Worm (Caenorhabditis elegans): ENCODE results near the gene M04B2.2.

The M04B2.2 gene

DNA sequence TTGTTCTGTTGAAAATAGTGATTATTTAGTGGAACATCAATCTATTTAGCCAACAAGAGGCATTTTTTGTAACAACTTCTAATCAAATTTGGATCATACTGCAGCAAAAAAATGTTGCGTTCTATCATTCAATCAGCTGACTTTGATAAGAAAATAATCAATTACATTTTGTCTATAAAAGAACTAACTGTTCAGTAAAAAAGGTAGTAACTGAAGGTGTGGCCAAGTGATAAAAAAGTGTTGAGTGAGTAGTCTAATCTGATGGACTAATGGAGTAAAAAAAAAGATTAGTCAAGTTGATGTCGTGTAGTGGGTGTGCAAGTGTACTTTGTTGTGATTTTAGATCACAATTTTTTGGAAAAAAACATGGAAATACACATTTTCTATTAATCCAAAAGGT is 35.5 kb upstream of the M04B2.2 start:
- TF ChIP-seq ref-1 (GFP tag; conservative IDR thresholded peaks at IDR 0.05), result no peak
- no peak for TF ChIP-seq ztf-29 (GFP tag; IDR thresholded peaks at IDR 0.05)
- no peak for TF ChIP-seq T22C8.4 (GFP tag; IDR thresholded peaks at IDR 0.05)
- TF ChIP-seq med-1 (GFP tag; optimal IDR thresholded peaks at IDR 0.05; ENCODE audit: insufficient read depth), result no peak
- TF ChIP-seq ztf-23 (GFP tag; IDR thresholded peaks at IDR 0.05), result no peak
- no peak for TF ChIP-seq cog-1 (tag; optimal IDR thresholded peaks at IDR 0.05)
- TF ChIP-seq flt-1 (GFP tag; IDR thresholded peaks at IDR 0.05), result no peak
- no peak for TF ChIP-seq klf-2 (GFP tag; conservative IDR thresholded peaks at IDR 0.05)
- no peak for TF ChIP-seq tab-1 (GFP tag; IDR thresholded peaks at IDR 0.05)

DNA sequence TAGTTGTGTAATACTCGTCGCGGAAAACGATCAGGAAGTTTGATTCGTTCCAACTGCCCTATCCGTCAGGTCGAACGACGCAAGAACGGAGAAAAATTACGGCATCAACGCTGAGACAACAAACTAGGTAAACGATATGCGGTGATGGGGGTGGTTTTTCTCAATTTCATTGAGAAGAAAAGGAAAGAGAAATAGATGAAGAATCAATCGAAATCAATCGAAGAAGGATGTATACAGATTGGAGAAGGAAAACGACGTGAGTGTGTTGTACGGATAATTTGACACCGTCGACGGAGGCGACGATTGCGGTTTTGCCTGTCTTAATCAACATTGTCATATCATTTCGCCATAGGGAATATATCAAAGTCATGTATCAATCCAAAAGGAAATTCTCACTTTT is 34.0 kb upstream of the M04B2.2 start:
- TF ChIP-seq T22C8.4 (GFP tag; IDR thresholded peaks at IDR 0.05) (no peak), med-1 (GFP tag; optimal IDR thresholded peaks at IDR 0.05; ENCODE audit: insufficient read depth) (no peak), ztf-23 (GFP tag; IDR thresholded peaks at IDR 0.05) (no peak), klf-2 (GFP tag; conservative IDR thresholded peaks at IDR 0.05) (no peak), cog-1 (tag; optimal IDR thresholded peaks at IDR 0.05) (no peak), ref-1 (GFP tag; conservative IDR thresholded peaks at IDR 0.05) (no peak), ztf-29 (GFP tag; IDR thresholded peaks at IDR 0.05) (no peak), flt-1 (GFP tag; IDR thresholded peaks at IDR 0.05) (no peak), tab-1 (GFP tag; IDR thresholded peaks at IDR 0.05) (no peak)

- TF ChIP-seq med-1 (GFP tag; optimal IDR thresholded peaks at IDR 0.05; ENCODE audit: insufficient read depth) (no peak), T22C8.4 (GFP tag; IDR thresholded peaks at IDR 0.05) (no peak), ref-1 (GFP tag; conservative IDR thresholded peaks at IDR 0.05) (no peak), tab-1 (GFP tag; IDR thresholded peaks at IDR 0.05) (no peak), cog-1 (tag; optimal IDR thresholded peaks at IDR 0.05) (no peak), ztf-23 (GFP tag; IDR thresholded peaks at IDR 0.05) (0 out of 2 replicates have a peak, but pooled peaks have one; percentile 15), ztf-29 (GFP tag; IDR thresholded peaks at IDR 0.05) (no peak), klf-2 (GFP tag; conservative IDR thresholded peaks at IDR 0.05) (no peak)
These were observed 32.9 kb upstream of the M04B2.2 start for ce11 chrIV:11494924-11495323.

- 0 out of 2 replicates have a peak, but pooled peaks have one; percentile 18 for TF ChIP-seq ref-1 (GFP tag; conservative IDR thresholded peaks at IDR 0.05)
- TF ChIP-seq flt-1 (GFP tag; IDR thresholded peaks at IDR 0.05), result peak; percentile 82
- peak; percentile 56; the same call in 1 of the 2 replicates for TF ChIP-seq tab-1 (GFP tag; IDR thresholded peaks at IDR 0.05)
- TF ChIP-seq ztf-29 (GFP tag; IDR thresholded peaks at IDR 0.05), result peak; percentile 55; the same call in 1 of the 2 replicates
These were observed 30.5 kb upstream of the M04B2.2 start for ce11 chrIV:11497312-11497711.

ce11 chrIV:11498169-11498568 is 29.7 kb upstream of the M04B2.2 start, which contains the start of gene sms-1:
TSS of gene sms-1 (minus strand) at chrIV:11498174.
- TF ChIP-seq ref-1 (GFP tag; conservative IDR thresholded peaks at IDR 0.05), result no peak
- no peak for TF ChIP-seq ztf-23 (GFP tag; IDR thresholded peaks at IDR 0.05)
- no peak for TF ChIP-seq flt-1 (GFP tag; IDR thresholded peaks at IDR 0.05)
- TF ChIP-seq cog-1 (tag; optimal IDR thresholded peaks at IDR 0.05), result no peak
- TF ChIP-seq klf-2 (GFP tag; conservative IDR thresholded peaks at IDR 0.05), result no peak
- no peak for TF ChIP-seq ztf-29 (GFP tag; IDR thresholded peaks at IDR 0.05)
- TF ChIP-seq med-1 (GFP tag; optimal IDR thresholded peaks at IDR 0.05; ENCODE audit: insufficient read depth), result no peak
- no peak for TF ChIP-seq tab-1 (GFP tag; IDR thresholded peaks at IDR 0.05)
- no peak for TF ChIP-seq T22C8.4 (GFP tag; IDR thresholded peaks at IDR 0.05)

ce11 chrIV:11500421-11500820 is 27.4 kb upstream of the M04B2.2 start, which contains the start of gene H21P03.10:
TSS of gene H21P03.10 (plus strand) at chrIV:11500721.
- TF ChIP-seq klf-2 (GFP tag; conservative IDR thresholded peaks at IDR 0.05) (no peak), ztf-29 (GFP tag; IDR thresholded peaks at IDR 0.05) (no peak), T22C8.4 (GFP tag; IDR thresholded peaks at IDR 0.05) (no peak), tab-1 (GFP tag; IDR thresholded peaks at IDR 0.05) (no peak), ztf-23 (GFP tag; IDR thresholded peaks at IDR 0.05) (no peak)

ce11 chrIV:11503654-11504053 is 24.2 kb upstream of the M04B2.2 start:
- TF ChIP-seq flt-1 (GFP tag; IDR thresholded peaks at IDR 0.05) (no peak), ztf-23 (GFP tag; IDR thresholded peaks at IDR 0.05) (no peak), ref-1 (GFP tag; conservative IDR thresholded peaks at IDR 0.05) (no peak), med-1 (GFP tag; optimal IDR thresholded peaks at IDR 0.05; ENCODE audit: insufficient read depth) (no peak), tab-1 (GFP tag; IDR thresholded peaks at IDR 0.05) (no peak), T22C8.4 (GFP tag; IDR thresholded peaks at IDR 0.05) (no peak), klf-2 (GFP tag; conservative IDR thresholded peaks at IDR 0.05) (no peak), ztf-29 (GFP tag; IDR thresholded peaks at IDR 0.05) (no peak), cog-1 (tag; optimal IDR thresholded peaks at IDR 0.05) (no peak)

DNA sequence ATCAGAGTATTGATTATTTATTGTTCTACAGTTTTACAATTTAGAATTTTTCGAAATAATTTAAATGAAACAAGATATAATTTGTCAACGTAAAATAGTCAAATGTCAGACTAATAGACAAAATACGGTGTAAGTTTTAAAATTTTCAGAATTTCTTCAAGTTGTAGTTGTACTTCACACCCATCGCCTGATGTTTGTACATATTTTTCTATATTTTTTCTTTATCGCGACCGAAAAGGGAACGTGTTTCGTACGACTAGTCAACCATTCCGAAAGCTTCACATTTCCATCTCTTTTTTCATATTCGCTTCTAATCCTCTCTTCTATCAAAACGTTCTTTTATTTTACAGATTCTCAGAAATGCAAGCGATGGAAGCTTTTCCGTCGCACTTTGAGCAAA is 23.4 kb upstream of the M04B2.2 start, which contains the start of gene twk-25:
TSS of gene twk-25 (plus strand) at position 301 of the 400 bp plus-strand sequence.
- TF ChIP-seq tab-1 (GFP tag; IDR thresholded peaks at IDR 0.05), result no peak
- TF ChIP-seq ztf-23 (GFP tag; IDR thresholded peaks at IDR 0.05), result no peak
- no peak for TF ChIP-seq ztf-29 (GFP tag; IDR thresholded peaks at IDR 0.05)
- no peak for TF ChIP-seq med-1 (GFP tag; optimal IDR thresholded peaks at IDR 0.05; ENCODE audit: insufficient read depth)
- no peak for TF ChIP-seq cog-1 (tag; optimal IDR thresholded peaks at IDR 0.05)
- no peak for TF ChIP-seq flt-1 (GFP tag; IDR thresholded peaks at IDR 0.05)
- no peak for TF ChIP-seq klf-2 (GFP tag; conservative IDR thresholded peaks at IDR 0.05)
- no peak for TF ChIP-seq T22C8.4 (GFP tag; IDR thresholded peaks at IDR 0.05)
- no peak for TF ChIP-seq ref-1 (GFP tag; conservative IDR thresholded peaks at IDR 0.05)

DNA sequence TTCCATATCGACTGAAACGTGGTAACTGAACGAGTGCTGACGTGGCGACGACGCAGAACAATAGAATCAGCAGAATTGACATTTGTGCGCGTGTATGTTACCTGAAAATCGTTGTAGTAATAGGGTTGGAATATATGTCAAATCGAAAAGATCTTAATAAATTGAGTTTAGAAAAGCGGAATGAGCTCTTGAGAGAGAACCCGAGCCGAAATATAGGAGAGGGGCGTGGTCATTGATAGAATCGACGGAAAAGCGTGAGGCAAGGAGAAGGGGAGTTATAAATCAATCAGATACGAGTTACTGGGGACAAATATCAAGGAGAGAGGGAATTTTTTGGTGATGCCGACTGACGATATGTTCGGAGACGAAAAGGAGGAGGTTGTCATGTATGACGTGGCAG is 17.2 kb upstream of the M04B2.2 start, which contains the start of gene M04B2.6:
TSS of gene M04B2.6 (minus strand) at position 101 of the 400 bp plus-strand sequence.
- TF ChIP-seq ztf-23 (GFP tag; IDR thresholded peaks at IDR 0.05), result no peak
- no peak for TF ChIP-seq flt-1 (GFP tag; IDR thresholded peaks at IDR 0.05)
- TF ChIP-seq ref-1 (GFP tag; conservative IDR thresholded peaks at IDR 0.05), result no peak
- no peak for TF ChIP-seq cog-1 (tag; optimal IDR thresholded peaks at IDR 0.05)
- TF ChIP-seq med-1 (GFP tag; optimal IDR thresholded peaks at IDR 0.05; ENCODE audit: insufficient read depth), result no peak
- TF ChIP-seq ztf-29 (GFP tag; IDR thresholded peaks at IDR 0.05), result no peak
- no peak for TF ChIP-seq tab-1 (GFP tag; IDR thresholded peaks at IDR 0.05)
- no peak for TF ChIP-seq klf-2 (GFP tag; conservative IDR thresholded peaks at IDR 0.05)
- TF ChIP-seq T22C8.4 (GFP tag; IDR thresholded peaks at IDR 0.05), result no peak

ce11 chrIV:11520960-11521359 is 6.9 kb upstream of the M04B2.2 start, which contains the start of the genes M04B2.4 and gfl-1:
TSS of gene M04B2.4 (minus strand) at chrIV:11521031.
TSS of gene gfl-1 (plus strand) at chrIV:11521290.
- TF ChIP-seq tab-1 (GFP tag; IDR thresholded peaks at IDR 0.05), result no peak
- TF ChIP-seq med-1 (GFP tag; optimal IDR thresholded peaks at IDR 0.05; ENCODE audit: insufficient read depth), result no peak
- TF ChIP-seq cog-1 (tag; optimal IDR thresholded peaks at IDR 0.05), result no peak
- TF ChIP-seq ztf-29 (GFP tag; IDR thresholded peaks at IDR 0.05), result no peak
- TF ChIP-seq ztf-23 (GFP tag; IDR thresholded peaks at IDR 0.05), result no peak
- TF ChIP-seq klf-2 (GFP tag; conservative IDR thresholded peaks at IDR 0.05), result no peak
- TF ChIP-seq flt-1 (GFP tag; IDR thresholded peaks at IDR 0.05), result no peak
- no peak for TF ChIP-seq ref-1 (GFP tag; conservative IDR thresholded peaks at IDR 0.05)
- no peak for TF ChIP-seq T22C8.4 (GFP tag; IDR thresholded peaks at IDR 0.05)
